Fruit fly (Drosophila melanogaster) whole organism, pupa: ENCODE measurements around the gene CG1571.
A peak's percentile ranks its signal among the peaks of the same experiment; 100 is the strongest.

Experiments
- CG10348 ChIP-seq: fragments of 200-800 bp; sonication (Bioruptor generic); IDR thresholded peaks from 2 replicates; pipeline ENCODE4 v1.3.6; 2022; ENCODE audit warnings: missing biosample characterization, missing genetic modification characterization
- CG12605 ChIP-seq: fragments of 200-800 bp; sonication (Bioruptor generic); IDR thresholded peaks from 2 replicates; pipeline ENCODE4 v1.3.6; 2022; ENCODE audit warnings: missing biosample characterization, missing genetic modification characterization
- CG13204 ChIP-seq: fragments of 200-800 bp; sonication (Bioruptor generic); optimal IDR thresholded peaks from 2 replicates; lab custom pipeline; 2018; ENCODE audit warnings: missing biosample characterization, mild to moderate bottlenecking, missing genetic modification characterization, moderate library complexity
- CG14655 ChIP-seq: fragments of 200-800 bp; sonication (Bioruptor generic); optimal IDR thresholded peaks from 3 replicates; lab custom pipeline; 2017; ENCODE audit warnings: mild to moderate bottlenecking, missing biosample characterization, missing genetic modification reagents, missing genetic modification characterization
- CG15710 ChIP-seq: fragments of 200-800 bp; sonication (Bioruptor generic); optimal IDR thresholded peaks from 2 replicates; lab custom pipeline; 2018; ENCODE audit warnings: missing biosample characterization, mild to moderate bottlenecking, missing genetic modification characterization, moderate library complexity
- CG17806 ChIP-seq: fragments of 200-800 bp; sonication (Bioruptor generic); optimal IDR thresholded peaks from 2 replicates; lab custom pipeline; 2018; ENCODE audit warnings: missing biosample characterization, mild to moderate bottlenecking, missing genetic modification characterization, moderate library complexity
- CG32121 ChIP-seq: fragments of 200-800 bp; sonication (Bioruptor generic); IDR thresholded peaks from 2 replicates; pipeline ENCODE4 v1.3.6; 2022; ENCODE audit warnings: missing biosample characterization, missing genetic modification characterization
- CG34367 ChIP-seq: fragments of 200-800 bp; sonication (Bioruptor generic); optimal IDR thresholded peaks from 2 replicates; lab custom pipeline; 2018; ENCODE audit warnings: missing biosample characterization, mild to moderate bottlenecking, missing genetic modification characterization
- CG4496 ChIP-seq: fragments of 200-800 bp; sonication (Bioruptor generic); IDR thresholded peaks from 3 replicates; pipeline ENCODE4 v1.3.6; 2022; ENCODE audit warnings: missing biosample characterization, missing genetic modification characterization
- CG8159 ChIP-seq: fragments of 200-800 bp; sonication (Bioruptor generic); optimal IDR thresholded peaks from 3 replicates; lab custom pipeline; 2018; ENCODE audit warnings: missing biosample characterization, mild to moderate bottlenecking, missing genetic modification characterization, moderate library complexity
- CG8301 ChIP-seq: fragments of 200-800 bp; sonication (Bioruptor generic); optimal IDR thresholded peaks from 2 replicates; lab custom pipeline; 2018; ENCODE audit warnings: missing biosample characterization, mild to moderate bottlenecking, missing genetic modification characterization
- CG9948 ChIP-seq: fragments of 200-800 bp; sonication (Bioruptor generic); optimal IDR thresholded peaks from 2 replicates; lab custom pipeline; 2018; ENCODE audit warnings: missing biosample characterization, mild to moderate bottlenecking, missing genetic modification characterization, moderate library complexity
- D1 ChIP-seq: fragments of 200-800 bp; sonication (Bioruptor generic); optimal IDR thresholded peaks from 2 replicates; lab custom pipeline; 2018; ENCODE audit warnings: missing biosample characterization, mild to moderate bottlenecking, missing genetic modification characterization, moderate library complexity
- EcR ChIP-seq: fragments of 200-800 bp; sonication (Bioruptor generic); optimal IDR thresholded peaks from 3 replicates; lab custom pipeline; 2019; ENCODE audit warnings: missing biosample characterization, missing genetic modification characterization, mild to moderate bottlenecking, moderate library complexity, missing genetic modification reagents
- Ets98B ChIP-seq: fragments of 200-800 bp; sonication (Bioruptor generic); IDR thresholded peaks from 2 replicates; pipeline ENCODE4 v1.3.6; 2022; ENCODE audit warnings: missing biosample characterization, missing genetic modification characterization
- Pif1A ChIP-seq: fragments of 200-800 bp; sonication (Bioruptor generic); optimal IDR thresholded peaks from 3 replicates; lab custom pipeline; 2016; ENCODE audit warnings: missing biosample characterization, missing genetic modification characterization
- Pif1B ChIP-seq: fragments of 200-800 bp; sonication (Bioruptor generic); optimal IDR thresholded peaks from 3 replicates; lab custom pipeline; 2016; ENCODE audit warnings: missing biosample characterization, missing genetic modification characterization
- Snoo ChIP-seq: fragments of 200-800 bp; sonication (Bioruptor generic); optimal IDR thresholded peaks from 3 replicates; lab custom pipeline; 2017; ENCODE audit warnings: missing biosample characterization, mild to moderate bottlenecking, missing genetic modification characterization, inconsistent platforms
- fd96Ca ChIP-seq: fragments of 200-800 bp; sonication (Bioruptor generic); IDR thresholded peaks from 3 replicates; pipeline ENCODE4 v1.3.6; 2022; ENCODE audit warnings: missing biosample characterization, missing genetic modification characterization
- gl ChIP-seq: fragments of 200-800 bp; sonication (Bioruptor generic); optimal IDR thresholded peaks from 2 replicates; lab custom pipeline; 2018; ENCODE audit warnings: missing biosample characterization, mild to moderate bottlenecking, missing genetic modification characterization
- rn ChIP-seq: fragments of 200-800 bp; sonication (Bioruptor generic); IDR thresholded peaks from 2 replicates; pipeline ENCODE4 v1.3.6; 2022; ENCODE audit warnings: missing biosample characterization, missing genetic modification characterization

Gene CG1571

dm6 chrX:8122834-8123233, 47.2 kb downstream of the CG1571 start:
- TF ChIP-seq CG15710 (tag; lab: Kevin White, UChicago) (peak; percentile 38), gl (tag; lab: Kevin White, UChicago) (no peak), CG13204 (GFP tag; lab: Kevin White, UChicago) (no peak), CG12605 (GFP tag; lab: Robert Waterston, UW) (peak; percentile 18), Pif1A (GFP tag; lab: Kevin White, UChicago) (peak; percentile 38), fd96Ca (peak; percentile 57; the same call in 2 of the 3 replicates), CG32121 (GFP tag; lab: Robert Waterston, UW) (peak; percentile 62), Ets98B (0 out of 2 replicates have a peak, but pooled peaks have one; percentile 40), D1 (no peak), CG14655 (GFP tag; lab: Kevin White, UChicago) (peak; percentile 66), CG8159 (tag; lab: Kevin White, UChicago) (peak; percentile 50), CG17806 (tag; lab: Kevin White, UChicago) (peak; percentile 33), CG9948 (tag; lab: Kevin White, UChicago) (peak; percentile 38), Snoo (tag; lab: Kevin White, UChicago) (no peak), CG34367 (tag; lab: Kevin White, UChicago) (peak; percentile 21), EcR (GFP tag; lab: Kevin White, UChicago) (no peak), CG4496 (GFP tag; lab: Robert Waterston, UW) (peak; percentile 60; the same call in 1 of the 3 replicates), Pif1B (peak; percentile 49), CG10348 (GFP tag; lab: Robert Waterston, UW) (no peak), CG8301 (tag; lab: Kevin White, UChicago) (peak; percentile 65), rn (GFP tag; lab: Robert Waterston, UW) (no peak)
- TF ChIP-seq, all 21 proteins: peak for 14

dm6 chrX:8125224-8125649, 49.6 kb downstream of the CG1571 start:
- TF ChIP-seq Pif1A (GFP tag; lab: Kevin White, UChicago) = no peak
- TF ChIP-seq CG32121 (GFP tag; lab: Robert Waterston, UW) = peak; percentile 24; the same call in 1 of the 2 replicates
- TF ChIP-seq CG14655 (GFP tag; lab: Kevin White, UChicago) = peak; percentile 45
- 0 out of 2 replicates have a peak, but pooled peaks have one; percentile 13 for TF ChIP-seq Ets98B
- TF ChIP-seq CG17806 (tag; lab: Kevin White, UChicago) = no peak
- no peak for TF ChIP-seq D1
- TF ChIP-seq CG9948 (tag; lab: Kevin White, UChicago) = no peak
- TF ChIP-seq CG15710 (tag; lab: Kevin White, UChicago) = no peak
- TF ChIP-seq Pif1B = no peak
- 0 out of 3 replicates have a peak, but pooled peaks have one; percentile 37 for TF ChIP-seq CG4496 (GFP tag; lab: Robert Waterston, UW)
- TF ChIP-seq CG8301 (tag; lab: Kevin White, UChicago) = peak; percentile 8
- 0 out of 2 replicates have a peak, but pooled peaks have one; percentile 15 for TF ChIP-seq rn (GFP tag; lab: Robert Waterston, UW)
- no peak for TF ChIP-seq CG10348 (GFP tag; lab: Robert Waterston, UW)
- no peak for TF ChIP-seq gl (tag; lab: Kevin White, UChicago)

dm6 chrX:8126149-8126548, 50.5 kb downstream of the CG1571 start:
- no peak for TF ChIP-seq CG17806 (tag; lab: Kevin White, UChicago)
- TF ChIP-seq gl (tag; lab: Kevin White, UChicago) = no peak
- no peak for TF ChIP-seq Pif1B
- no peak for TF ChIP-seq CG13204 (GFP tag; lab: Kevin White, UChicago)
- peak; percentile 28 for TF ChIP-seq CG8301 (tag; lab: Kevin White, UChicago)
- no peak for TF ChIP-seq Snoo (tag; lab: Kevin White, UChicago)
- TF ChIP-seq CG8159 (tag; lab: Kevin White, UChicago) = no peak
- no peak for TF ChIP-seq CG12605 (GFP tag; lab: Robert Waterston, UW)
- TF ChIP-seq fd96Ca = peak; percentile 42; the same call in 1 of the 3 replicates
- no peak for TF ChIP-seq rn (GFP tag; lab: Robert Waterston, UW)
- no peak for TF ChIP-seq D1
- no peak for TF ChIP-seq CG34367 (tag; lab: Kevin White, UChicago)
- TF ChIP-seq CG14655 (GFP tag; lab: Kevin White, UChicago) = no peak
- peak; percentile 30 for TF ChIP-seq Ets98B
- no peak for TF ChIP-seq EcR (GFP tag; lab: Kevin White, UChicago)
- TF ChIP-seq CG9948 (tag; lab: Kevin White, UChicago) = no peak
- TF ChIP-seq CG15710 (tag; lab: Kevin White, UChicago) = no peak
- TF ChIP-seq CG10348 (GFP tag; lab: Robert Waterston, UW) = no peak
- TF ChIP-seq CG4496 (GFP tag; lab: Robert Waterston, UW) = no peak
- TF ChIP-seq CG32121 (GFP tag; lab: Robert Waterston, UW) = no peak
- no peak for TF ChIP-seq Pif1A (GFP tag; lab: Kevin White, UChicago)
